Worm (Caenorhabditis elegans): ENCODE results near the gene C27A2.8.

The C27A2.8 gene

DNA sequence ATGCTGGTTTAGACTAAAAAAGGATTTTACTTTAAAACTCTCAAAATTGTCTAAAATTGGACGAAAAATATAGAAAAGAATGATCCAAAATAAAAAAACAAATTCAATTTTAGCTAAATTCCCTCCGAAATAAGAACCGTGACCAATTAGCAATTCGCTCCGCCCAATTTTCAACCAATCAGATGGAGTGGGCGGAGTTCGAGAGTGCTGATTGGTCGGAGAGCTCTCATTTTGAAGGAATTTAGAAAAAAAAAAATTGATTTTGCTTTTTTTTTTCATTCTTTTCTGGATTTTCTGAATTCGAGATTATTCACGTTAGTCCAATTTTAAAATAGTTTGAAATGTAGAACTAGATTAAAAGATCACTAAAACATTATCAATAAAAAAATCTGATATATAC is 31.2 kb upstream of the C27A2.8 start:
- no peak for TF ChIP-seq cog-1 (tag; optimal IDR thresholded peaks at IDR 0.05)
- TF ChIP-seq tab-1 (GFP tag; IDR thresholded peaks at IDR 0.05): no peak
- no peak for TF ChIP-seq T22C8.4 (GFP tag; IDR thresholded peaks at IDR 0.05)
- no peak for TF ChIP-seq ztf-29 (GFP tag; IDR thresholded peaks at IDR 0.05)
- TF ChIP-seq ztf-23 (GFP tag; IDR thresholded peaks at IDR 0.05): no peak

DNA sequence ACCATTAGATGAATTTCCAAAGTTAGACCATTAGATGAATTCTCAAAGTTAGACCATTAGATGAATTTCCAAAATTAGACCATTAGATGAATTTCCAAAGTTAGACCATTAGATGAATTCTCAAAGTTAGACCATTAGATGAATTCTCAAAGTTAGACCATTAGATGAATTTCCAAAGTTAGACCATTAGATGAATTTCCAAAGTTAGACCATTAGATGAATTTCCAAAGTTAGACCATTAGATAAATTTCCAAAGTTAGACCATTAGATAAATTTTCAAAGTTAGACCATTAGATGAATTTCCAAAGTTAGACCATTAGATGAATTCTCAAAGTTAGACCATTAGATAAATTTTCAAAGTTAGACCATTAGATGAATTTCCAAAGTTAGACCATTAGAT is 29.6 kb upstream of the C27A2.8 start:
- peak; percentile 99 for TF ChIP-seq ref-1 (GFP tag; conservative IDR thresholded peaks at IDR 0.05)
- TF ChIP-seq tab-1 (GFP tag; IDR thresholded peaks at IDR 0.05): peak; percentile 85
- TF ChIP-seq ztf-23 (GFP tag; IDR thresholded peaks at IDR 0.05): peak; percentile 98
- peak; percentile 98 for TF ChIP-seq klf-2 (GFP tag; conservative IDR thresholded peaks at IDR 0.05)
- TF ChIP-seq flt-1 (GFP tag; IDR thresholded peaks at IDR 0.05): peak; percentile 88
- peak; percentile 57; the same call in 1 of the 2 replicates for TF ChIP-seq ztf-29 (GFP tag; IDR thresholded peaks at IDR 0.05)

DNA sequence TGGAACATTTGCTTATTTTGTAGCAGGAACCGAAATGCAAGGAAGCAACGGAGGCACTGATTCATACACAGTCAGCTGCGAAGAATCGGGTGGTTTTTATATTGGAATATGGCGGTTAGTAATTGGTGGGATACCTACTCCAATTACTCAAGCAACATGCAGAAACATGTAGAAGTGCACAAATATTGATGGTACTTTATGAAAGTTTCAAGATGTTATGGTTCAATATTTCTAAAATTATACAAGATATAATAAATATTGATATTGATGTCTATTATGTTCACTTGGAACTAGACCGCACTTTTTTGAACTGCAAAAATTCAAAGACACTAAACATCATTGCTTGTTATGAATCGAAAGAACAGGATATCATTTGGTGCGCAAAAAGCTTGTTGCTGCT is 26.1 kb upstream of the C27A2.8 start, which contains the start of gene C04G6.13:
Gene C04G6.13 (plus strand): TSS at position 301 of the 400 bp plus-strand sequence.
- no peak for TF ChIP-seq ztf-23 (GFP tag; IDR thresholded peaks at IDR 0.05)
- TF ChIP-seq ztf-29 (GFP tag; IDR thresholded peaks at IDR 0.05): no peak
- TF ChIP-seq med-1 (GFP tag; optimal IDR thresholded peaks at IDR 0.05; ENCODE audit: insufficient read depth): no peak
- TF ChIP-seq klf-2 (GFP tag; conservative IDR thresholded peaks at IDR 0.05): no peak
- no peak for TF ChIP-seq ref-1 (GFP tag; conservative IDR thresholded peaks at IDR 0.05)
- TF ChIP-seq T22C8.4 (GFP tag; IDR thresholded peaks at IDR 0.05): no peak
- TF ChIP-seq tab-1 (GFP tag; IDR thresholded peaks at IDR 0.05): no peak
- no peak for TF ChIP-seq cog-1 (tag; optimal IDR thresholded peaks at IDR 0.05)
- TF ChIP-seq flt-1 (GFP tag; IDR thresholded peaks at IDR 0.05): no peak

DNA sequence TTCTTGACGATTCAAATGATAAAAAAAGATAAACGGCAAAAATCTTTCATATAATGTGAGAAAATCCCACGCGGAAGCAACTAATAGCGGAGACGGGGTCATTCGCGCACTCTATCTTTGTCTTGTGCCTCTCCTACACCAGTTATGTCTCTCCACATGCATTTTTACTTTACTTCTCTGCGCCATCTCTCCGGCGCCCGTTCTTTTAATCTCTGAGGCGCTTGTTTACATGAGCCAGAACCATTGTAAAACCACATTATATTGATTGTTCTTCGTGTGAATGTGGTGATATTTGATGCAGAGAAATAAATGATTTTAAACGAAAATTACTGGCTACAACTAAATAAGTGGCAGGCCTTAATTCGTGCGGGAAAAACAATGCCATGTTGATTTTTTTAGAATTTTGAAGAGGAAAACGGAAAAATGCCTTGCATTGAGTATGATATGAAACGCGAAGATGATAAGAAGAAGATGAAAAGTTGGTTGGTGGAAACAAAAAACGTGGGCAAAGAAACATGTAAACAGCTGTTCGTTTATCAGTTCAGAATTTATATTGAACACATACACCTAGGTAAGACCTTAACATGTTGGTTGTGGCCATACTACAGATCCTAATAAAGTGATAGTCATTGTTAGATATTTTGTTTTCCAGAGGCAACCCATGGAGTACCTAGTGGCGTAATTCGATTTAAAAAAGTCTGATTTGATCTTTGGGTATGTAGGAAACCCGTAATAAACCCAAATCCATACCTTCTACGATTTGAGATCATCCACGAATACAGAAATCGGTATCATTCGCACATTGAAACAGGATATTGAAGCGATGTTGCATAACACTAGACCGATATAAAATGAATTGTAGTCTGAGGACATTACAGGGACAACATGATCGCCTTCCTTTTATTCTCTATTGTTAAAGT is 24.8 kb upstream of the C27A2.8 start, which contains the start of gene C04G6.2:
Gene C04G6.2 (plus strand): TSS at position 870 of the 920 bp plus-strand sequence.
- TF ChIP-seq cog-1 (tag; optimal IDR thresholded peaks at IDR 0.05) (peak; percentile 82), ztf-29 (GFP tag; IDR thresholded peaks at IDR 0.05) (no peak)

DNA sequence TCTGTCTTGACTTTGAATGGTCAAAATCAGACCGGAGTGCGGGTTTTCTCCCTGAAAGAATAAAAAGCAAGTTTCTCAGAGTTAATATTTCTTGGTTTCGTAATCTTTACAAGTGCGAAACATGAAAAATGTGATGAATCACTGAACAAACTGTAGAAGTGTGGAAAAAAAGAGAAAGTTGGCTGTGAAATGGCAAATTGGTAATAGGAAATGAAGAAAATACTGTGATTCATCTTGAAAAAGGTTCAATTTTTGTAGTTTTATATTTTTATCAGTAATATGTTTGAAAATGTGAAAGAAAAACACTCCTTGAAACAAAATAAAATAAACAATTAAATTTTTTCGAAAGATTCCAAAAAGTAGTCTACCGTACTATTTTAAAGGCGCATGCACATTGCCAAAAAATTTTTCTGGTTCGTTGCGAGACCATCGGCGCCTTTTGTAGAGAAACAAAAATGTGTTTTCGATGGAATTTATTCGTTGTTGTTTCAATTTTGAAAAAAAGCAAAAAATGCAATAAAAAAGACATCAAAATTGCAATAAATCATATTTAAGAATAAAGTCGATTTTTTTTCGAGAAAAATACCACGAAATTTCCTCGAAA is 23.9 kb upstream of the C27A2.8 start, which contains the start of gene pld-1:
Gene pld-1 (minus strand): TSS at position 51 of the 604 bp plus-strand sequence.
- TF ChIP-seq tab-1 (GFP tag; IDR thresholded peaks at IDR 0.05) (no peak), T22C8.4 (GFP tag; IDR thresholded peaks at IDR 0.05) (no peak), ztf-29 (GFP tag; IDR thresholded peaks at IDR 0.05) (no peak), cog-1 (tag; optimal IDR thresholded peaks at IDR 0.05) (no peak), flt-1 (GFP tag; IDR thresholded peaks at IDR 0.05) (no peak), ref-1 (GFP tag; conservative IDR thresholded peaks at IDR 0.05) (no peak), klf-2 (GFP tag; conservative IDR thresholded peaks at IDR 0.05) (no peak), med-1 (GFP tag; optimal IDR thresholded peaks at IDR 0.05; ENCODE audit: insufficient read depth) (no peak), ztf-23 (GFP tag; IDR thresholded peaks at IDR 0.05) (no peak)

DNA sequence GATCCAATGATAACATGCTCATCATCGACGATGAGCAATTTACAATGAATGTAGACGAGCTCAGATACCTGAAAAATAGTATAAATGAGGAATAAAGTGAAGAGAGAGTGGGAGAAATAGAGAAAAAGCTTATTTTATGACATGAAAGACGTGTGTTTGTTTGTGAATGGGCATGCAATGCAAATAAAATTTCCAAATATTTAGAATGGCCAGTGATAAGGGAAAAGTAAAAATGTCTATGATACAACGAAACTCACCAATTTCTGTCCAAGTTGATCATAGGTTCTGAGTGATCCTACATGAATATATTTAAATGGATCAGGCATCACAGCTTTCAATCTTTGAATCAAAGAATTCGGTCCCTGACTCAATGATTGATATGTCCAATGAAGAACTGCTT is 18.3 kb upstream of the C27A2.8 start:
- TF ChIP-seq flt-1 (GFP tag; IDR thresholded peaks at IDR 0.05) (no peak), klf-2 (GFP tag; conservative IDR thresholded peaks at IDR 0.05) (no peak), ztf-23 (GFP tag; IDR thresholded peaks at IDR 0.05) (no peak), ztf-29 (GFP tag; IDR thresholded peaks at IDR 0.05) (no peak), tab-1 (GFP tag; IDR thresholded peaks at IDR 0.05) (no peak)

DNA sequence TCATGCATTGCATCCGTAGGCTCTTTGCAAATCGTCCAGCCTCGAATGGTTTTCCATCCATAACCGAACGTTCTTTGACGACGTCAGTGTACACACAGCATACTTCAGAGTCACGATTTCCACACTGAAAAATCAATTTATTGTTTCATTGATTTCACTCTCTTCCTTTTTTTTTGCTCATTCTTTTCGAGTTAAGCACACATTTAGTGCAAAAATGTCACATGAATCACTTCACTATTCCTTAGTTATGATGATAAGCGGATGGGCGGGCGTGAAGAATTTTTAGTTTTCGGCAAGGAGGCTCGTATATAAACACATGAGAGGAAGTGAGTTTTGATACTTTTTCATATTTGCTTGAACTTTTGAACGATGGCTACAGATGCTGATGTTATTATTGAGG is 17.6 kb upstream of the C27A2.8 start, which contains the start of gene txt-9:
Gene txt-9 (plus strand): TSS at position 336 of the 400 bp plus-strand sequence.
- TF ChIP-seq tab-1 (GFP tag; IDR thresholded peaks at IDR 0.05) (no peak), ztf-23 (GFP tag; IDR thresholded peaks at IDR 0.05) (no peak), T22C8.4 (GFP tag; IDR thresholded peaks at IDR 0.05) (no peak), flt-1 (GFP tag; IDR thresholded peaks at IDR 0.05) (no peak), klf-2 (GFP tag; conservative IDR thresholded peaks at IDR 0.05) (no peak), ref-1 (GFP tag; conservative IDR thresholded peaks at IDR 0.05) (no peak), med-1 (GFP tag; optimal IDR thresholded peaks at IDR 0.05; ENCODE audit: insufficient read depth) (no peak), cog-1 (tag; optimal IDR thresholded peaks at IDR 0.05) (no peak), ztf-29 (GFP tag; IDR thresholded peaks at IDR 0.05) (no peak)

DNA sequence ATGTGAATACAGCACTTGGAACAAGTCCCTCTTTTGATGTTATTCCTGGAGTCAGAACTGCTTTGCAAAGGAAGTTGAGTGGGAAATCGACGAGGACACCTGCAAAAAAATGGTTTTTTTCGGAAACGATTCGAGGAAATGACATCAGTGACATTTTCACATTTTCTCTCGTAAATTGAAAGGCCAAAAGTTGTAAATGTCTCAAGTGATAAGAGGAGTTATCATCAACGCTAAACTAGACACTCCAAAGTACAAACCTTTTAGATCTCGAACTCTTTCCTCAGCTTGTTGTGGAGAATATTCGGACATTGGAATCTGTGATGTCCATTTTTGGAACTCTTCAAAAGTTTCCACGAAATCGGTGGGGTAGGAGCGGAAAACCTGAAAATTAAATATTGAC is 16.4 kb upstream of the C27A2.8 start:
- no peak for TF ChIP-seq med-1 (GFP tag; optimal IDR thresholded peaks at IDR 0.05; ENCODE audit: insufficient read depth)

DNA sequence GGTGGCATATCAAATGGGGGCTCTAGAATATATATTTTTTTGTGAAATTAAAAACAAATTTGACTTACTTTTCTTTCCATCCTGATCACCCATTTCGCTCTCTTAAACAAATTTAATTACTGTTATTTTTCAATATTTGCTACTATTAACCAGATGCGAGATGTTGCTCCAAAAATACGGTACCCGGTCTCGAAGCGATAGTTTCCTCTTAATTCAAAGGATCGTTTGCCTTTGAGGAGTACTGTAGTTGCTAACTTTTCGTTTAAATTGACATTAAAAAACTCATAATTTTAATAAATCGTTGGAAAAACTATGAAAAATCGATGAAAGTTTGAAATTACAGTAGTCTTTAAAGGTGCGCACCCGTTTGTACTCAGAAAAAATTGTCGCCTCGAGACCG is 15.5 kb upstream of the C27A2.8 start, which contains the start of gene C04G6.4:
Gene C04G6.4 (minus strand): TSS at position 101 of the 400 bp plus-strand sequence.
- TF ChIP-seq cog-1 (tag; optimal IDR thresholded peaks at IDR 0.05): no peak
- TF ChIP-seq T22C8.4 (GFP tag; IDR thresholded peaks at IDR 0.05): no peak
- no peak for TF ChIP-seq med-1 (GFP tag; optimal IDR thresholded peaks at IDR 0.05; ENCODE audit: insufficient read depth)
- TF ChIP-seq ztf-29 (GFP tag; IDR thresholded peaks at IDR 0.05): no peak
- no peak for TF ChIP-seq flt-1 (GFP tag; IDR thresholded peaks at IDR 0.05)
- no peak for TF ChIP-seq tab-1 (GFP tag; IDR thresholded peaks at IDR 0.05)
